Fruit fly (Drosophila melanogaster) whole organism, wandering third instar larva: ENCODE measurements around the gene CG10041.

Source experiments
- CG32264 ChIP-seq: fragments of 200-800 bp; sonication (Bioruptor generic); optimal IDR thresholded peaks from 2 replicates; lab custom pipeline; 2016; ENCODE audit warnings: missing biosample characterization, missing genetic modification characterization
- Hnf4 ChIP-seq: fragments of 200-800 bp; sonication (Bioruptor generic); optimal IDR thresholded peaks from 2 replicates; lab custom pipeline; 2016; ENCODE audit warnings: missing biosample characterization, mild to moderate bottlenecking, missing genetic modification characterization
- Mio ChIP-seq: sonication (Bioruptor generic); optimal IDR thresholded peaks from 2 replicates; lab custom pipeline; 2016; ENCODE audit warnings: missing biosample characterization, missing genetic modification characterization
- dsf ChIP-seq: sonication (Bioruptor generic); optimal IDR thresholded peaks from 2 replicates; lab custom pipeline; 2016; ENCODE audit warnings: missing biosample characterization, missing genetic modification characterization, borderline replicate concordance
- h ChIP-seq: fragments of 200-800 bp; sonication (Bioruptor generic); optimal IDR thresholded peaks from 3 replicates; lab custom pipeline; 2016; ENCODE audit warnings: missing biosample characterization, mild to moderate bottlenecking, missing genetic modification characterization
- usp ChIP-seq: fragments of >200 bp; optimal IDR thresholded peaks from 2 replicates; lab custom pipeline; 2017; ENCODE audit warnings: missing biosample characterization, missing genetic modification characterization

- no peak for TF ChIP-seq Hnf4 (GFP tag; lab: Kevin White, UChicago)
- TF ChIP-seq CG32264 (GFP tag; lab: Kevin White, UChicago): no peak
- no peak for TF ChIP-seq usp (GFP tag; lab: Kevin White, UChicago)
- no peak for TF ChIP-seq Mio (GFP tag; lab: Kevin White, UChicago)
- peak; percentile 24 for TF ChIP-seq h (GFP tag; lab: Kevin White, UChicago)
- TF ChIP-seq dsf (GFP tag; lab: Kevin White, UChicago): no peak
Observed at dm6 chr3R:12398054-12398453, 46.2 kb upstream of the CG10041 start.
